Worm (Caenorhabditis elegans): Measurements from ENCODE around the gene C33C12.1.
"Not testable (repeated sequence)": the region's sequence is repeated elsewhere in the genome, so short reads cannot be mapped to it uniquely, and the experiment has no call there.

The C33C12.1 gene

ce11 chrII:2197555-2198288 is at the start of gene C33C12.1:
Gene C33C12.1 (plus strand): TSS chrII:2198238.
- TF ChIP-seq ces-1 (GFP tag; optimal IDR thresholded peaks at IDR 0.05) (peak; percentile 38), unc-39 (tag; optimal IDR thresholded peaks at IDR 0.05) (no peak)

- no peak for TF ChIP-seq mab-5 (tag; optimal IDR thresholded peaks at IDR 0.05)
- TF ChIP-seq nhr-237 (tag; optimal IDR thresholded peaks at IDR 0.05) = no peak
- TF ChIP-seq elt-1 (tag; optimal IDR thresholded peaks at IDR 0.05; ENCODE audit: borderline replicate concordance, insufficient read depth) = peak; percentile 74
- no peak for TF ChIP-seq nhr-2 (tag; optimal IDR thresholded peaks at IDR 0.05)
- no peak for TF ChIP-seq ceh-43 (GFP tag; optimal IDR thresholded peaks at IDR 0.05)
Observed at ce11 chrII:2150485-2150985, 47.5 kb upstream of the C33C12.1 start, which contains the start of the genes C40A11.7 and C40A11.8. Gene C40A11.7 (minus strand): TSS chrII:2150585. Gene C40A11.8 (minus strand): TSS chrII:2150935.

ce11 chrII:2152455-2152854 is 45.6 kb upstream of the C33C12.1 start:
- no peak for TF ChIP-seq lsy-2 (tag; optimal IDR thresholded peaks at IDR 0.05)
- TF ChIP-seq sem-2 (GFP tag; optimal IDR thresholded peaks at IDR 0.05) = no peak
- no peak for TF ChIP-seq tbx-8 (GFP tag; optimal IDR thresholded peaks at IDR 0.05)
- no peak for TF ChIP-seq M03D4.4 (tag; optimal IDR thresholded peaks at IDR 0.05)
- TF ChIP-seq ham-2 (GFP tag; optimal IDR thresholded peaks at IDR 0.05) = no peak
- no peak for TF ChIP-seq unc-120 (tag; optimal IDR thresholded peaks at IDR 0.05; ENCODE audit: poor library complexity, severe bottlenecking)
- no peak for TF ChIP-seq pha-4 (tag; optimal IDR thresholded peaks at IDR 0.05)
- TF ChIP-seq bed-3 (GFP tag; optimal IDR thresholded peaks at IDR 0.05) = no peak

- not testable (repeated sequence) for TF ChIP-seq nhr-12 (tag; optimal IDR thresholded peaks at IDR 0.05); elt-1 (tag; optimal IDR thresholded peaks at IDR 0.05; ENCODE audit: borderline replicate concordance, insufficient read depth); blmp-1 (tag; optimal IDR thresholded peaks at IDR 0.05)
Observed at ce11 chrII:2153708-2154107, 44.3 kb upstream of the C33C12.1 start, which contains the start of gene math-18. Gene math-18 (plus strand): TSS chrII:2154008.

- not testable (repeated sequence) for TF ChIP-seq tbx-8 (GFP tag; optimal IDR thresholded peaks at IDR 0.05); zip-8 (tag; optimal IDR thresholded peaks at IDR 0.05); blmp-1 (tag; optimal IDR thresholded peaks at IDR 0.05)
Observed at ce11 chrII:2163370-2163882, 34.6 kb upstream of the C33C12.1 start, which contains the start of gene C33C12.11. Gene C33C12.11 (minus strand): TSS chrII:2163832.

- no peak for TF ChIP-seq ces-1 (GFP tag; optimal IDR thresholded peaks at IDR 0.05)
- no peak for TF ChIP-seq flh-1 (GFP tag; optimal IDR thresholded peaks at IDR 0.05)
- no peak for TF ChIP-seq hlh-1 (tag; optimal IDR thresholded peaks at IDR 0.05)
- no peak for TF ChIP-seq ceh-83 (GFP tag; optimal IDR thresholded peaks at IDR 0.05)
- TF ChIP-seq nhr-12 (tag; optimal IDR thresholded peaks at IDR 0.05) = no peak
- no peak for TF ChIP-seq elt-3 (tag; optimal IDR thresholded peaks at IDR 0.05)
- no peak for TF ChIP-seq tbx-8 (GFP tag; optimal IDR thresholded peaks at IDR 0.05)
- no peak for TF ChIP-seq nhr-237 (tag; optimal IDR thresholded peaks at IDR 0.05)
- no peak for TF ChIP-seq mab-5 (tag; optimal IDR thresholded peaks at IDR 0.05)
- no peak for TF ChIP-seq drap-1 (GFP tag; optimal IDR thresholded peaks at IDR 0.05)
- no peak for TF ChIP-seq sem-2 (GFP tag; optimal IDR thresholded peaks at IDR 0.05)
- no peak for TF ChIP-seq mls-2 (tag; optimal IDR thresholded peaks at IDR 0.05)
- TF ChIP-seq ceh-43 (GFP tag; optimal IDR thresholded peaks at IDR 0.05) = no peak
- TF ChIP-seq blmp-1 (tag; optimal IDR thresholded peaks at IDR 0.05) = no peak
- no peak for TF ChIP-seq M03D4.4 (tag; optimal IDR thresholded peaks at IDR 0.05)
- no peak for TF ChIP-seq unc-62 (GFP tag; optimal IDR thresholded peaks at IDR 0.05)
Observed at ce11 chrII:2166376-2166775, 31.7 kb upstream of the C33C12.1 start, which contains the start of gene C33C12.4. Gene C33C12.4 (minus strand): TSS chrII:2166476.

ce11 chrII:2168374-2168773 is 29.7 kb upstream of the C33C12.1 start, which contains the start of gene fbxb-38:
Gene fbxb-38 (minus strand): TSS chrII:2168763.
- TF ChIP-seq ceh-83 (GFP tag; optimal IDR thresholded peaks at IDR 0.05) = no peak
- no peak for TF ChIP-seq mep-1 (tag; optimal IDR thresholded peaks at IDR 0.05)
- TF ChIP-seq unc-120 (tag; optimal IDR thresholded peaks at IDR 0.05; ENCODE audit: poor library complexity, severe bottlenecking) = no peak
- no peak for TF ChIP-seq drap-1 (GFP tag; optimal IDR thresholded peaks at IDR 0.05)
- TF ChIP-seq unc-62 (GFP tag; optimal IDR thresholded peaks at IDR 0.05) = no peak
- no peak for TF ChIP-seq blmp-1 (tag; optimal IDR thresholded peaks at IDR 0.05)
- no peak for TF ChIP-seq nhr-2 (tag; optimal IDR thresholded peaks at IDR 0.05)
- no peak for TF ChIP-seq snpc-4 (tag; optimal IDR thresholded peaks at IDR 0.05)
- TF ChIP-seq mab-5 (tag; optimal IDR thresholded peaks at IDR 0.05) = no peak
- no peak for TF ChIP-seq nhr-237 (tag; optimal IDR thresholded peaks at IDR 0.05)
- TF ChIP-seq nhr-12 (tag; optimal IDR thresholded peaks at IDR 0.05) = no peak
- no peak for TF ChIP-seq sem-2 (GFP tag; optimal IDR thresholded peaks at IDR 0.05)
- no peak for TF ChIP-seq ham-2 (GFP tag; optimal IDR thresholded peaks at IDR 0.05)

Data from whole organism, mixed stage, embryonic.